Worm (Caenorhabditis elegans) whole organism, L2 larva: Measurements from ENCODE around the gene Y62H9A.1.

Experiments
- aly-2 ChIP-seq: fragments of 150-350 bp; optimal IDR thresholded peaks from 2 replicates; lab custom pipeline; 2014; ENCODE audit warnings: missing biosample characterization, missing genetic modification characterization
- ama-1 ChIP-seq: fragments of 150-350 bp; optimal IDR thresholded peaks from 2 replicates; lab custom pipeline; 2018; ENCODE audit warnings: inconsistent platforms
- lin-13 ChIP-seq: fragments of 150-350 bp; optimal IDR thresholded peaks from 2 replicates; lab custom pipeline; 2014; ENCODE audit warnings: missing biosample characterization, missing genetic modification reagents, missing genetic modification characterization
- snpc-4 ChIP-seq: fragments of 150-350 bp; optimal IDR thresholded peaks from 2 replicates; lab custom pipeline; 2014; ENCODE audit warnings: missing biosample characterization, missing genetic modification characterization
- unc-55 ChIP-seq: fragments of 150-350 bp; sonication (generic microtip); optimal IDR thresholded peaks from 3 replicates; lab custom pipeline; 2014; ENCODE audit warnings: missing biosample characterization, missing genetic modification reagents, missing genetic modification characterization
- ztf-11 ChIP-seq: sonication (generic microtip); optimal IDR thresholded peaks from 2 replicates; lab custom pipeline; 2017; ENCODE audit warnings: missing biosample characterization, missing genetic modification characterization

ce11 chrX:11856214-11856613, 19.1 kb upstream of the Y62H9A.1 start:
- TF ChIP-seq lin-13 (GFP tag; lab: Kevin White, UChicago) (no peak), ztf-11 (no peak), unc-55 (GFP tag; lab: Kevin White, UChicago) (no peak), aly-2 (no peak), ama-1 (lab: Kevin White, UChicago) (no peak), snpc-4 (tag; lab: Kevin White, UChicago) (no peak)
